Fruit fly (Drosophila melanogaster): Measurements from ENCODE around the gene CG3226.

The CG3226 gene

dm6 chrX:6656023-6656594 lies 2.1 kb upstream of the CG3226 start (continued):
- TF ChIP-seq CG17328 (GFP tag; IDR thresholded peaks at IDR 0.05) (peak; percentile 76), Dll (GFP tag; IDR thresholded peaks at IDR 0.05; ENCODE audit: partially characterized antibody) (no peak), Dbx (GFP tag; IDR thresholded peaks at IDR 0.05) (peak; percentile 75), maf-S (GFP tag; optimal IDR thresholded peaks at IDR 0.05) (peak; percentile 75), C15 (GFP tag; IDR thresholded peaks at IDR 0.05) (peak; percentile 70; the same call in 1 of the 3 replicates), schlank (tag; optimal IDR thresholded peaks at IDR 0.05) (peak; percentile 70), en (GFP tag; optimal IDR thresholded peaks at IDR 0.05) (peak; percentile 64), ap (GFP tag; IDR thresholded peaks at IDR 0.05) (peak; percentile 45; the same call in 1 of the 2 replicates), pb (GFP tag; optimal IDR thresholded peaks at IDR 0.05) (peak; percentile 71), CG4617 (GFP tag; optimal IDR thresholded peaks at IDR 0.05; ENCODE audit: borderline replicate concordance) (peak; percentile 40), CG2889 (GFP tag; IDR thresholded peaks at IDR 0.05) (0 out of 3 replicates have a peak, but pooled peaks have one; percentile 48), Ravus (GFP tag; IDR thresholded peaks at IDR 0.05) (peak; percentile 46; the same call in 1 of the 2 replicates), pita (GFP tag; optimal IDR thresholded peaks at IDR 0.05) (no peak), CG3726 (GFP tag; IDR thresholded peaks at IDR 0.05) (peak; percentile 58; the same call in 1 of the 3 replicates), dysf (GFP tag; IDR thresholded peaks at IDR 0.05) (peak; percentile 89), Ets65A (GFP tag) (peak; percentile 97), Nf-YA (GFP tag; IDR thresholded peaks at IDR 0.05) (0 out of 2 replicates have a peak, but pooled peaks have one; percentile 47), z (GFP tag; IDR thresholded peaks at IDR 0.05) (no peak), YL-1 (GFP tag; optimal IDR thresholded peaks at IDR 0.05) (peak; percentile 9), Gsc (GFP tag; IDR thresholded peaks at IDR 0.05) (no peak), CG6689 (GFP tag; IDR thresholded peaks at IDR 0.05) (peak; percentile 83), CG9437 (GFP tag; optimal IDR thresholded peaks at IDR 0.05) (peak; percentile 82), CG4328 (GFP tag; optimal IDR thresholded peaks at IDR 0.05) (peak; percentile 69), CG9876 (GFP tag; optimal IDR thresholded peaks at IDR 0.05) (peak; percentile 65), CG11695 (GFP tag; IDR thresholded peaks at IDR 0.05) (peak; percentile 88), unc-4 (GFP tag; IDR thresholded peaks at IDR 0.05; ENCODE audit: partially characterized antibody) (no peak), lilli (GFP tag; optimal IDR thresholded peaks at IDR 0.05) (peak; percentile 92), CG9797 (GFP tag; optimal IDR thresholded peaks at IDR 0.05) (no peak), CG7357 (GFP tag; IDR thresholded peaks at IDR 0.05) (peak; percentile 67; the same call in 2 of the 3 replicates), CG18764 (GFP tag; optimal IDR thresholded peaks at IDR 0.05) (peak; percentile 76), CG11696 (GFP tag; IDR thresholded peaks at IDR 0.05) (peak; percentile 64), CG15514 (GFP tag; optimal IDR thresholded peaks at IDR 0.05) (peak; percentile 71), CG11560 (tag; IDR thresholded peaks at IDR 0.05) (peak; percentile 70), CG12236 (GFP tag; optimal IDR thresholded peaks at IDR 0.05) (peak; percentile 68), shn (GFP tag; optimal IDR thresholded peaks at IDR 0.05) (peak; percentile 67), Drgx (GFP tag; IDR thresholded peaks at IDR 0.05) (peak; percentile 88), crol (GFP tag; IDR thresholded peaks at IDR 0.05) (no peak), jing (GFP tag; optimal IDR thresholded peaks at IDR 0.05) (peak; percentile 66), zfh2 (GFP tag; optimal IDR thresholded peaks at IDR 0.05) (peak; percentile 77)

dm6 chrX:6646846-6647245 lies 7.2 kb downstream of the CG3226 start:
- TF ChIP-seq Med (GFP tag) (peak; percentile 22), CG10543 (GFP tag; optimal IDR thresholded peaks at IDR 0.05) (no peak), CG6765 (GFP tag; optimal IDR thresholded peaks at IDR 0.05) (no peak), insv (GFP tag; optimal IDR thresholded peaks at IDR 0.05) (no peak), dan (GFP tag; IDR thresholded peaks at IDR 0.05) (no peak), sens (GFP tag) (peak; percentile 53)

All from whole organism, embryonic.